Worm (Caenorhabditis elegans) whole organism, mixed stage, embryonic: Measurements from ENCODE around the gene F22H10.2.
A peak's percentile ranks its signal among the peaks of the same experiment; 100 is the strongest.

Experiments
- M03D4.4 ChIP-seq: sonication (generic microtip); optimal IDR thresholded peaks from 2 replicates; lab custom pipeline; 2017; ENCODE audit warnings: mild to moderate bottlenecking, missing genetic modification characterization, missing compliant biosample characterization
- bed-3 ChIP-seq: fragments of 200-800 bp; sonication (Bioruptor generic); optimal IDR thresholded peaks from 3 replicates; lab custom pipeline; 2018; ENCODE audit warnings: mild to moderate bottlenecking, missing genetic modification characterization, moderate library complexity, missing compliant biosample characterization
- ceh-39 ChIP-seq: fragments of 150-350 bp; optimal IDR thresholded peaks from 2 replicates; lab custom pipeline; 2014; ENCODE audit warnings: missing biosample characterization, missing genetic modification characterization
- cnd-1 ChIP-seq: fragments of 200-800 bp; sonication (Bioruptor generic); optimal IDR thresholded peaks from 2 replicates; lab custom pipeline; 2018; ENCODE audit warnings: mild to moderate bottlenecking, missing genetic modification characterization, missing compliant biosample characterization
- drap-1 ChIP-seq: fragments of 200-800 bp; sonication (Bioruptor generic); optimal IDR thresholded peaks from 3 replicates; lab custom pipeline; 2018; ENCODE audit warnings: mild to moderate bottlenecking, missing genetic modification characterization, missing compliant biosample characterization
- elt-1 ChIP-seq: sonication (generic microtip); optimal IDR thresholded peaks from 2 replicates; lab custom pipeline; 2017; ENCODE audit warnings: missing genetic modification characterization, mild to moderate bottlenecking, missing compliant biosample characterization, antibody characterized with exemption, moderate library complexity, borderline replicate concordance; ENCODE audit not compliant: insufficient read depth
- flh-1 ChIP-seq: fragments of 200-800 bp; sonication (Bioruptor generic); optimal IDR thresholded peaks from 2 replicates; lab custom pipeline; 2018; ENCODE audit warnings: mild to moderate bottlenecking, missing genetic modification characterization, moderate library complexity, missing compliant biosample characterization
- ham-2 ChIP-seq: fragments of 200-800 bp; sonication (Bioruptor generic); optimal IDR thresholded peaks from 2 replicates; lab custom pipeline; 2018; ENCODE audit warnings: mild to moderate bottlenecking, missing genetic modification characterization, missing compliant biosample characterization
- lin-13 ChIP-seq: fragments of 150-350 bp; optimal IDR thresholded peaks from 2 replicates; lab custom pipeline; 2014; ENCODE audit warnings: missing biosample characterization, missing genetic modification characterization
- lin-32 ChIP-seq: fragments of 200-800 bp; sonication (Bioruptor generic); optimal IDR thresholded peaks from 2 replicates; lab custom pipeline; 2018; ENCODE audit warnings: mild to moderate bottlenecking, missing genetic modification characterization, missing compliant biosample characterization
- lsy-2 ChIP-seq: fragments of 150-350 bp; optimal IDR thresholded peaks from 2 replicates; lab custom pipeline; 2014; ENCODE audit warnings: missing biosample characterization, missing genetic modification characterization
- mab-5 ChIP-seq: fragments of 150-350 bp; optimal IDR thresholded peaks from 2 replicates; lab custom pipeline; 2014; ENCODE audit warnings: missing biosample characterization, missing genetic modification characterization
- mep-1 ChIP-seq: fragments of 150-350 bp; optimal IDR thresholded peaks from 2 replicates; lab custom pipeline; 2017; ENCODE audit warnings: missing biosample characterization, missing genetic modification reagents, missing genetic modification characterization, inconsistent platforms
- mls-2 ChIP-seq: sonication (generic microtip); optimal IDR thresholded peaks from 2 replicates; lab custom pipeline; 2016; ENCODE audit warnings: mild to moderate bottlenecking, missing genetic modification characterization, moderate library complexity, missing compliant biosample characterization
- nhr-12 ChIP-seq: fragments of 150-350 bp; optimal IDR thresholded peaks from 2 replicates; lab custom pipeline; 2014; ENCODE audit warnings: missing biosample characterization, missing genetic modification characterization
- nhr-2 ChIP-seq: fragments of 150-350 bp; optimal IDR thresholded peaks from 2 replicates; lab custom pipeline; 2014; ENCODE audit warnings: missing biosample characterization, missing genetic modification characterization
- nhr-237 ChIP-seq: fragments of 150-350 bp; optimal IDR thresholded peaks from 2 replicates; lab custom pipeline; 2014; ENCODE audit warnings: missing biosample characterization, missing genetic modification characterization
- nhr-28 ChIP-seq: fragments of 150-350 bp; optimal IDR thresholded peaks from 2 replicates; lab custom pipeline; 2014; ENCODE audit warnings: missing biosample characterization, missing genetic modification characterization
- nhr-76 ChIP-seq: sonication (generic microtip); optimal IDR thresholded peaks from 2 replicates; lab custom pipeline; 2017; ENCODE audit warnings: missing biosample characterization, missing genetic modification characterization
- pha-4 ChIP-seq: fragments of 150-350 bp; optimal IDR thresholded peaks from 2 replicates; lab custom pipeline; 2018; ENCODE audit warnings: missing biosample characterization, missing genetic modification reagents, missing genetic modification characterization
- sem-2 ChIP-seq: fragments of 200-800 bp; sonication (Bioruptor generic); optimal IDR thresholded peaks from 2 replicates; lab custom pipeline; 2018; ENCODE audit warnings: mild to moderate bottlenecking, missing genetic modification characterization, missing compliant biosample characterization
- snpc-4 ChIP-seq: fragments of 150-350 bp; optimal IDR thresholded peaks from 2 replicates; lab custom pipeline; 2014; ENCODE audit warnings: missing biosample characterization, missing genetic modification characterization
- tbx-8 ChIP-seq: fragments of 200-800 bp; sonication (Bioruptor generic); optimal IDR thresholded peaks from 2 replicates; lab custom pipeline; 2018; ENCODE audit warnings: mild to moderate bottlenecking, missing genetic modification characterization, moderate library complexity, missing compliant biosample characterization
- unc-120 ChIP-seq: sonication (generic microtip); optimal IDR thresholded peaks from 2 replicates; lab custom pipeline; 2017; ENCODE audit warnings: missing genetic modification characterization, missing compliant biosample characterization; ENCODE audit not compliant: poor library complexity, severe bottlenecking
- unc-39 ChIP-seq: fragments of 150-350 bp; optimal IDR thresholded peaks from 2 replicates; lab custom pipeline; 2014; ENCODE audit warnings: missing biosample characterization, missing genetic modification characterization
- unc-62 ChIP-seq: fragments of 150-350 bp; optimal IDR thresholded peaks from 2 replicates; lab custom pipeline; 2014; ENCODE audit warnings: missing biosample characterization, missing genetic modification reagents, missing genetic modification characterization
- zip-8 ChIP-seq: fragments of 150-350 bp; optimal IDR thresholded peaks from 2 replicates; lab custom pipeline; 2014; ENCODE audit warnings: missing biosample characterization, missing genetic modification characterization
- ztf-11 ChIP-seq: fragments of 150-350 bp; optimal IDR thresholded peaks from 2 replicates; lab custom pipeline; 2014; ENCODE audit warnings: missing biosample characterization, missing genetic modification characterization

F22H10.2 gene

DNA sequence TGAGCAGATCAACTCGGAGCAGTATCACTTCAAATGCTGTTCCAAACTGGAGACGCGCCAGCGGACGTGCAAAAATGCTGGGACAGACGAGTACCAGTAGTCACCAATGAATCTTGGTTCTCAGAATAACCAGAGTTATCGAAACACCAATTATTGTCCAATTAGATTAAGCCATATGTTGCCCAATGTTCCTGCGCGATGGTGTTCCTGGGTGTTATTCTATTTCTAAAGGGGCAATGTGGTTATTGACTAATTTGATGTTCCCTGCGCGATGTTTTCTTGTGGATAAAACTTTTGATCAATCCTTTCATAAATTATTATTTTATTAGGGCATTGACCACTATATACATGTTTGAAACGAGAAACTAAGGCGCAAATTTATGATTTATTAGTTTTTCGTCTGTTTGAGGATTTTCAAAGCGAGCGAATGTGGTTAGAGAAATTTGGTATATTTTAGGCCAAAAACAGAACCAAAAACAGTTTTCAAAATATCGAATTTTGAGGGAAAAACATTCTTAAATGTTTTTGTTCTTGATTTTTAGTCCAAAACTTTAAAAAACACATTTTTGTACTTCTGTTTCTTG, 2.7 kb downstream of the F22H10.2 start (continued):
- peak; percentile 45 for TF ChIP-seq elt-1 (tag; lab: Kevin White, UChicago)
- TF ChIP-seq pha-4 (tag; lab: Kevin White, UChicago) = peak; percentile 99
- TF ChIP-seq unc-39 (tag; lab: Kevin White, UChicago) = peak; percentile 69
- TF ChIP-seq ztf-11 (tag; lab: Kevin White, UChicago) = peak; percentile 79
- no peak for TF ChIP-seq snpc-4 (tag; lab: Kevin White, UChicago)
- peak; percentile 60 for TF ChIP-seq M03D4.4 (tag; lab: Kevin White, UChicago)
- peak; percentile 91 for TF ChIP-seq nhr-12 (tag; lab: Kevin White, UChicago)
- TF ChIP-seq nhr-76 (tag; lab: Kevin White, UChicago) = peak; percentile 40
- no peak for TF ChIP-seq flh-1 (GFP tag; lab: Kevin White, UChicago)

ce11 chrX:16687377-16687776, 8.0 kb downstream of the F22H10.2 start:
- TF ChIP-seq unc-120 (tag; lab: Kevin White, UChicago) (no peak), nhr-28 (tag; lab: Kevin White, UChicago) (no peak), ceh-39 (no peak), flh-1 (GFP tag; lab: Kevin White, UChicago) (no peak), mls-2 (tag; lab: Kevin White, UChicago) (no peak), ham-2 (no peak), drap-1 (GFP tag; lab: Kevin White, UChicago) (no peak), elt-1 (tag; lab: Kevin White, UChicago) (no peak), tbx-8 (GFP tag; lab: Kevin White, UChicago) (no peak), M03D4.4 (tag; lab: Kevin White, UChicago) (no peak), sem-2 (GFP tag; lab: Kevin White, UChicago) (no peak), lin-13 (tag; lab: Kevin White, UChicago) (no peak), lsy-2 (no peak), zip-8 (tag; lab: Kevin White, UChicago) (no peak)

DNA sequence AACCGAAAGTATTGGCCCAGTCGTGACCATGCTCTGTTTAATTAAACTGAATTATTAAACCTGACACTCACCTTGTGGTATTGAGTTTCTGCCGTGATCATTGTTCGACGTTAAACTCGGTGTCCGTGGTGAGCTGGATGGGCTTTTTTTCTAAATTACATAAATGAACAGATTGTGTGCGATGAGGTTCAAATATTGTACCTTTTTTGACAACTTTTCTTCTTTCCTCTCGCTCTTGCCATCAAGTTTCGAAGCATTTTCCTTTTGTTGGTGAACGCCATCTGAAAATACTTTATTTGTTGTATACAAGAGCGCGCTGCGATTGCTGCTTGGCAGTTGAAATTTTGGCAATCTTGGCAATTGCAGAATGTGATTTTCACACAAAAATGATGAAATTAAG, 8.6 kb downstream of the F22H10.2 start, which contains the start of gene F22H10.11:
TSS of gene F22H10.11 (minus strand) at position 101 of the 400 bp plus-strand sequence.
- no peak for TF ChIP-seq nhr-76 (tag; lab: Kevin White, UChicago)
- TF ChIP-seq cnd-1 (tag; lab: Kevin White, UChicago) = no peak
- TF ChIP-seq mep-1 (tag; lab: Kevin White, UChicago) = no peak
- TF ChIP-seq ztf-11 (tag; lab: Kevin White, UChicago) = no peak
- TF ChIP-seq mab-5 (tag; lab: Kevin White, UChicago) = no peak
- no peak for TF ChIP-seq nhr-237
- TF ChIP-seq nhr-28 (tag; lab: Kevin White, UChicago) = no peak
- TF ChIP-seq sem-2 (GFP tag; lab: Kevin White, UChicago) = no peak
- no peak for TF ChIP-seq drap-1 (GFP tag; lab: Kevin White, UChicago)
- TF ChIP-seq bed-3 = no peak
- no peak for TF ChIP-seq unc-120 (tag; lab: Kevin White, UChicago)
- TF ChIP-seq unc-62 (GFP tag; lab: Kevin White, UChicago) = no peak
- TF ChIP-seq tbx-8 (GFP tag; lab: Kevin White, UChicago) = no peak
- no peak for TF ChIP-seq flh-1 (GFP tag; lab: Kevin White, UChicago)
- TF ChIP-seq ham-2 = no peak
- TF ChIP-seq ceh-39 = no peak
- no peak for TF ChIP-seq M03D4.4 (tag; lab: Kevin White, UChicago)
- TF ChIP-seq nhr-2 (tag; lab: Kevin White, UChicago) = no peak

DNA sequence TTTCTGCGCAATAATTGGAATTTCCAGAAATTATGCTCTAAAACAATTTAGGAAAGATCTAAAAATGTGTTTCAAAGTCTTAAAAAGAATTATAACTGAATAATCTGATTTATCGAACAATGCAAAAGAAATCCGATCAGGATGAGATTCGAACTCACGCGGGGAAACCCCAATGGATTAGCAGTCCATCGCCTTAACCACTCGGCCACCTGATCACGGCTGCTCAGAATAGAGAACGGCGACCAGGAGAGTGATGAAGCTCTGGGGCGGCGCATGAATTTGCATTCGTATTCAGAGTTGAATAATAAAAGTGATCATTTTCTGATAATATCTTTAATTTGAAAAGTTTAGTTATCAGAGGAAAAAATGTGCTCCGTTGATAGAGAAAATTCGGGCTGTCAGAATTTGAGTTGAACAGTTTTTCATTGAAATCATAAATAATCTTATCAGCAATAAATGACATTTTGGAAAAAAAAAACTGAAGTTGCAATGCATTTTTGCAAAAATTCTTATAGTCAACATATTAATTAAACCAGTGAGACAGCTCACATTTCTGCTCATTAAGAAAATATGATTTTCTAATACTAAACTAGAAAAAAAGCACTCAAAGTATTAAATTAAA, 10.6 kb downstream of the F22H10.2 start:
- TF ChIP-seq sem-2 (GFP tag; lab: Kevin White, UChicago) (no peak), tbx-8 (GFP tag; lab: Kevin White, UChicago) (no peak), unc-39 (tag; lab: Kevin White, UChicago) (no peak), pha-4 (tag; lab: Kevin White, UChicago) (no peak), lin-32 (GFP tag; lab: Kevin White, UChicago) (no peak), nhr-2 (tag; lab: Kevin White, UChicago) (no peak), unc-62 (GFP tag; lab: Kevin White, UChicago) (no peak), nhr-28 (tag; lab: Kevin White, UChicago) (no peak), unc-120 (tag; lab: Kevin White, UChicago) (no peak), snpc-4 (tag; lab: Kevin White, UChicago) (no peak), M03D4.4 (tag; lab: Kevin White, UChicago) (no peak)
- TF ChIP-seq, all 35 proteins: peak for 0
